Fruit fly (Drosophila melanogaster) whole organism, embryonic: ENCODE results near the gene Pex5.

Experiments
- Bdp1 ChIP-seq: fragments of 200-800 bp; sonication (Bioruptor generic); optimal IDR thresholded peaks from 3 replicates; lab custom pipeline; 2016; ENCODE audit warnings: missing biosample characterization, missing genetic modification characterization
- CG11504 ChIP-seq: fragments of 200-800 bp; sonication (Bioruptor generic); optimal IDR thresholded peaks from 3 replicates; lab custom pipeline; 2019; ENCODE audit warnings: missing biosample characterization, mild to moderate bottlenecking, missing genetic modification characterization, moderate library complexity
- CG11723 ChIP-seq: fragments of 200-800 bp; sonication (Bioruptor generic); optimal IDR thresholded peaks from 2 replicates; lab custom pipeline; 2017; ENCODE audit warnings: missing biosample characterization, mild to moderate bottlenecking, missing genetic modification characterization
- CG12391 ChIP-seq: fragments of 200-800 bp; sonication (Bioruptor generic); optimal IDR thresholded peaks from 3 replicates; lab custom pipeline; 2018; ENCODE audit warnings: missing biosample characterization, mild to moderate bottlenecking, missing genetic modification characterization, moderate library complexity
- CG13424 ChIP-seq: fragments of 200-800 bp; sonication (Bioruptor generic); optimal IDR thresholded peaks from 2 replicates; lab custom pipeline; 2019; ENCODE audit warnings: missing biosample characterization, mild to moderate bottlenecking, missing genetic modification characterization, moderate library complexity
- CG15479 ChIP-seq: fragments of 200-800 bp; sonication (Bioruptor generic); optimal IDR thresholded peaks from 3 replicates; lab custom pipeline; 2019; ENCODE audit warnings: missing biosample characterization, mild to moderate bottlenecking, missing genetic modification characterization, moderate library complexity
- CG1792 ChIP-seq: fragments of 200-800 bp; sonication (Bioruptor generic); optimal IDR thresholded peaks from 2 replicates; lab custom pipeline; 2016; ENCODE audit warnings: missing biosample characterization, missing genetic modification characterization
- CG2129 ChIP-seq: fragments of 200-800 bp; sonication (Bioruptor generic); IDR thresholded peaks from 2 replicates; pipeline ENCODE4 v1.3.6; 2022; ENCODE audit warnings: missing biosample characterization, missing genetic modification characterization; ENCODE audit not compliant: partially characterized antibody
- CG2875 ChIP-seq: fragments of 200-800 bp; sonication (Bioruptor generic); optimal IDR thresholded peaks from 2 replicates; lab custom pipeline; 2017; ENCODE audit warnings: missing biosample characterization, mild to moderate bottlenecking, missing genetic modification characterization, missing genetic modification reagents
- CG30403 ChIP-seq: fragments of 200-800 bp; sonication (Bioruptor generic); optimal IDR thresholded peaks from 3 replicates; lab custom pipeline; 2016; ENCODE audit warnings: missing biosample characterization, missing genetic modification characterization
- CG31365 ChIP-seq: fragments of 200-800 bp; sonication (Bioruptor generic); optimal IDR thresholded peaks from 2 replicates; lab custom pipeline; 2018; ENCODE audit warnings: missing biosample characterization, mild to moderate bottlenecking, missing genetic modification characterization
- CG4404 ChIP-seq: fragments of 200-800 bp; sonication (Bioruptor generic); IDR thresholded peaks from 2 replicates; pipeline ENCODE4 v1.3.6; 2022; ENCODE audit warnings: missing biosample characterization, missing genetic modification characterization
- CG7928 ChIP-seq: fragments of 200-800 bp; sonication (Bioruptor generic); optimal IDR thresholded peaks from 2 replicates; lab custom pipeline; 2017; ENCODE audit warnings: missing biosample characterization, mild to moderate bottlenecking, missing genetic modification characterization
- CG9876 ChIP-seq: fragments of 200-800 bp; sonication (Bioruptor generic); optimal IDR thresholded peaks from 2 replicates; lab custom pipeline; 2016; ENCODE audit warnings: missing biosample characterization, missing genetic modification characterization
- D19B ChIP-seq: fragments of 200-800 bp; sonication (Bioruptor generic); optimal IDR thresholded peaks from 2 replicates; lab custom pipeline; 2017; ENCODE audit warnings: missing biosample characterization, mild to moderate bottlenecking, missing genetic modification characterization
- Dip2 ChIP-seq: fragments of 200-800 bp; sonication (Bioruptor generic); IDR thresholded peaks from 2 replicates; pipeline ENCODE4 v1.3.6; 2022; ENCODE audit warnings: missing biosample characterization, missing genetic modification characterization
- Dip3 ChIP-seq: fragments of 200-800 bp; sonication (Bioruptor generic); optimal IDR thresholded peaks from 3 replicates; lab custom pipeline; 2016; ENCODE audit warnings: missing biosample characterization, missing genetic modification characterization
- Dref ChIP-seq: fragments of 200-800 bp; sonication (Bioruptor generic); IDR thresholded peaks from 2 replicates; pipeline ENCODE4 v1.3.6; 2022; ENCODE audit warnings: missing biosample characterization, missing genetic modification characterization
- HHEX ChIP-seq: fragments of 200-800 bp; sonication (Bioruptor generic); optimal IDR thresholded peaks from 3 replicates; lab custom pipeline; 2017; ENCODE audit warnings: missing biosample characterization, mild to moderate bottlenecking, missing genetic modification characterization, missing genetic modification reagents
- HmgZ ChIP-seq: fragments of 200-800 bp; sonication (Bioruptor generic); optimal IDR thresholded peaks from 2 replicates; lab custom pipeline; 2018; ENCODE audit warnings: missing biosample characterization, mild to moderate bottlenecking, missing genetic modification characterization
- Mrtf ChIP-seq: fragments of 200-800 bp; sonication (Bioruptor generic); IDR thresholded peaks from 3 replicates; pipeline ENCODE4 v1.3.6; 2022; ENCODE audit warnings: missing biosample characterization, missing genetic modification characterization
- Neu2 ChIP-seq: fragments of 200-800 bp; sonication (Bioruptor generic); optimal IDR thresholded peaks from 3 replicates; lab custom pipeline; 2016; ENCODE audit warnings: missing biosample characterization, missing genetic modification characterization, borderline replicate concordance
- Ravus ChIP-seq: fragments of 200-800 bp; sonication (Bioruptor generic); IDR thresholded peaks from 2 replicates; pipeline ENCODE4 v1.3.6; 2022; ENCODE audit warnings: missing biosample characterization, missing genetic modification characterization
- Rfx ChIP-seq: fragments of 200-800 bp; sonication (Bioruptor generic); IDR thresholded peaks from 2 replicates; pipeline ENCODE4 v1.3.6; 2022; ENCODE audit warnings: missing biosample characterization, missing genetic modification characterization
- Six4 ChIP-seq: fragments of 200-800 bp; sonication (Bioruptor generic); optimal IDR thresholded peaks from 2 replicates; lab custom pipeline; 2016; ENCODE audit warnings: missing biosample characterization, missing genetic modification characterization
- Sry-δ ChIP-seq: fragments of 200-800 bp; sonication (Bioruptor generic); optimal IDR thresholded peaks from 2 replicates; lab custom pipeline; 2016; ENCODE audit warnings: missing biosample characterization, missing genetic modification characterization
- abd-A ChIP-seq: fragments of 200-800 bp; sonication (Bioruptor generic); optimal IDR thresholded peaks from 3 replicates; lab custom pipeline; 2019; ENCODE audit warnings: missing biosample characterization, mild to moderate bottlenecking, missing genetic modification characterization, moderate library complexity
- br ChIP-seq: fragments of >200 bp; optimal IDR thresholded peaks from 2 replicates; lab custom pipeline; 2017
- ci ChIP-seq: fragments of 200-800 bp; sonication (Bioruptor generic); IDR thresholded peaks from 3 replicates; pipeline ENCODE4 v1.3.6; 2022; ENCODE audit warnings: missing biosample characterization, missing genetic modification characterization
- fd102C ChIP-seq: fragments of 200-800 bp; sonication (Bioruptor generic); optimal IDR thresholded peaks from 2 replicates; lab custom pipeline; 2018; ENCODE audit warnings: missing biosample characterization, mild to moderate bottlenecking, missing genetic modification characterization, moderate library complexity
- fd96Cb ChIP-seq: fragments of 200-800 bp; sonication (Bioruptor generic); optimal IDR thresholded peaks from 2 replicates; lab custom pipeline; 2018; ENCODE audit warnings: missing biosample characterization, mild to moderate bottlenecking, missing genetic modification characterization, moderate library complexity
- grau ChIP-seq: fragments of 200-800 bp; optimal IDR thresholded peaks from 3 replicates; lab custom pipeline; 2019; ENCODE audit warnings: missing biosample characterization, mild to moderate bottlenecking, missing genetic modification characterization, moderate library complexity
- grn ChIP-seq: fragments of 200-800 bp; sonication (Bioruptor generic); optimal IDR thresholded peaks from 3 replicates; lab custom pipeline; 2017; ENCODE audit warnings: missing biosample characterization, missing genetic modification characterization
- gsb-n ChIP-seq: fragments of 200-800 bp; sonication (Bioruptor generic); optimal IDR thresholded peaks from 3 replicates; lab custom pipeline; 2018; ENCODE audit warnings: missing biosample characterization, mild to moderate bottlenecking, missing genetic modification characterization
- ham ChIP-seq: fragments of 200-800 bp; sonication (Bioruptor generic); IDR thresholded peaks from 2 replicates; pipeline ENCODE4 v1.3.6; 2022; ENCODE audit warnings: missing biosample characterization, missing genetic modification characterization
- hbn ChIP-seq: fragments of 200-800 bp; sonication (Bioruptor generic); IDR thresholded peaks from 2 replicates; pipeline ENCODE4 v1.3.6; 2022; ENCODE audit warnings: missing biosample characterization, missing genetic modification characterization; ENCODE audit not compliant: partially characterized antibody
- jigr1 ChIP-seq: fragments of 200-800 bp; sonication (Bioruptor generic); IDR thresholded peaks from 3 replicates; pipeline ENCODE4 v1.3.6; 2022; ENCODE audit warnings: missing biosample characterization, missing genetic modification characterization
- lab ChIP-seq: fragments of 200-800 bp; sonication (Bioruptor generic); optimal IDR thresholded peaks from 3 replicates; lab custom pipeline; 2017; ENCODE audit warnings: missing biosample characterization, missing genetic modification characterization, mild to moderate bottlenecking, moderate library complexity, missing genetic modification reagents
- luna ChIP-seq: fragments of 200-800 bp; sonication (Bioruptor generic); optimal IDR thresholded peaks from 2 replicates; lab custom pipeline; 2016; ENCODE audit warnings: missing biosample characterization, missing genetic modification characterization
- nerfin-1 ChIP-seq: fragments of 200-800 bp; sonication (Bioruptor generic); optimal IDR thresholded peaks from 3 replicates; lab custom pipeline; 2019; ENCODE audit warnings: missing biosample characterization, mild to moderate bottlenecking, missing genetic modification characterization, moderate library complexity
- nerfin-2 ChIP-seq: fragments of 200-800 bp; sonication (Bioruptor generic); IDR thresholded peaks from 2 replicates; pipeline ENCODE4 v1.3.6; 2022; ENCODE audit warnings: missing biosample characterization, missing genetic modification characterization; ENCODE audit not compliant: partially characterized antibody
- pros ChIP-seq: fragments of 200-800 bp; sonication (Bioruptor generic); optimal IDR thresholded peaks from 3 replicates; lab custom pipeline; 2019; ENCODE audit warnings: missing biosample characterization, mild to moderate bottlenecking, missing genetic modification characterization, moderate library complexity
- ro ChIP-seq: fragments of 200-800 bp; sonication (Bioruptor generic); IDR thresholded peaks from 2 replicates; pipeline ENCODE4 v1.3.6; 2022; ENCODE audit warnings: missing biosample characterization, missing genetic modification characterization
- slbo ChIP-seq: fragments of 200-800 bp; sonication (Bioruptor generic); IDR thresholded peaks from 2 replicates; pipeline ENCODE4 v1.3.6; 2022; ENCODE audit warnings: missing biosample characterization, missing genetic modification characterization
- ssp ChIP-seq: fragments of 200-800 bp; sonication (Bioruptor generic); IDR thresholded peaks from 2 replicates; pipeline ENCODE4 v1.3.6; 2022; ENCODE audit warnings: missing biosample characterization, missing genetic modification characterization
- ttk ChIP-seq: fragments of 200-800 bp; sonication (Bioruptor generic); IDR thresholded peaks from 2 replicates; pipeline ENCODE4 v2.1.2; 2022; ENCODE audit warnings: missing biosample characterization, missing genetic modification characterization
- tup ChIP-seq: fragments of 200-800 bp; sonication (Bioruptor generic); optimal IDR thresholded peaks from 2 replicates; lab custom pipeline; 2016; ENCODE audit warnings: missing biosample characterization, mild to moderate bottlenecking, missing genetic modification characterization, moderate library complexity
- tx ChIP-seq: fragments of 200-800 bp; sonication (Bioruptor generic); optimal IDR thresholded peaks from 2 replicates; lab custom pipeline; 2016; ENCODE audit warnings: missing biosample characterization, missing genetic modification characterization
- usp ChIP-seq: fragments of >200 bp; optimal IDR thresholded peaks from 2 replicates; lab custom pipeline; 2017; ENCODE audit warnings: missing biosample characterization, missing genetic modification characterization
- wdn ChIP-seq: fragments of 200-800 bp; sonication (Bioruptor generic); IDR thresholded peaks from 2 replicates; pipeline ENCODE4 v1.3.6; 2022; ENCODE audit warnings: missing biosample characterization, missing genetic modification characterization
- zen ChIP-seq: fragments of 200-800 bp; sonication (Bioruptor generic); optimal IDR thresholded peaks from 3 replicates; lab custom pipeline; 2018; ENCODE audit warnings: missing biosample characterization, mild to moderate bottlenecking, missing genetic modification characterization, moderate library complexity

The Pex5 gene

DNA sequence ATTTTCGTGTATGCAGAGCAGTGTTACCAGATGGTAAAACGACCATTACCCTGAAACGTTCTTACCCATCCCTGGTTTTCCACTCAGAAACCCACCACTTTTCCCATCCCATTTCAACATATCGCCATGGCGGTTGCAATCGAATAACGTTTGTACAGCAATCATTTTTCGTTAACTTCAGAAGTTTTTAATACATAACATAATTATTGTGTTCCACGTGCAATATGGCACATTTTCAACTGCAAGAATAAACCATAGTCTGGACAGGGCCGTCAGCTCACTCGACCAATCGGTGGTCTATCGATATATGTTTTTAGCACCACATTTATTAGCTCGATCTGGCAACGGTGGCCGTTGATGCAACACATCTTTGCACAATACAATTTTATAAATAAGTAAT is 21.1 kb upstream of the Pex5 start, which contains the start of the genes trr and mRpL16 (continued):
- TF ChIP-seq fd96Cb (tag; lab: Kevin White, UChicago) (no peak), CG4404 (GFP tag; lab: Robert Waterston, UW) (peak; percentile 31; the same call in 1 of the 2 replicates), Rfx (GFP tag; lab: Robert Waterston, UW) (peak; percentile 58), D19B (GFP tag; lab: Kevin White, UChicago) (no peak), Neu2 (GFP tag; lab: Kevin White, UChicago) (no peak), lab (GFP tag; lab: Kevin White, UChicago) (no peak), ro (no peak), tx (GFP tag; lab: Kevin White, UChicago) (peak; percentile 31), ci (GFP tag; lab: Robert Waterston, UW) (0 out of 3 replicates have a peak, but pooled peaks have one; percentile 43), grau (peak; percentile 50), ham (GFP tag; lab: Robert Waterston, UW) (no peak), abd-A (no peak), wdn (GFP tag; lab: Robert Waterston, UW) (0 out of 2 replicates have a peak, but pooled peaks have one; percentile 48), HmgZ (tag; lab: Kevin White, UChicago) (peak; percentile 31), CG11504 (tag; lab: Kevin White, UChicago) (peak; percentile 90), CG31365 (no peak), CG2875 (GFP tag; lab: Kevin White, UChicago) (no peak), CG11723 (no peak), CG2129 (GFP tag; lab: Robert Waterston, UW) (peak; percentile 44; the same call in 1 of the 2 replicates), Dip2 (GFP tag; lab: Robert Waterston, UW) (no peak), CG13424 (peak; percentile 52), CG7928 (GFP tag; lab: Kevin White, UChicago) (peak; percentile 92), slbo (peak; percentile 64), ttk (GFP tag; lab: Robert Waterston, UW) (no peak), br (no peak), pros (GFP tag; lab: Kevin White, UChicago) (no peak), CG9876 (no peak), ssp (GFP tag; lab: Robert Waterston, UW) (peak; percentile 88), Mrtf (no peak), nerfin-1 (peak; percentile 5), grn (GFP tag; lab: Kevin White, UChicago) (no peak), jigr1 (GFP tag; lab: Robert Waterston, UW) (no peak), zen (tag; lab: Kevin White, UChicago) (peak; percentile 13), CG15479 (GFP tag; lab: Kevin White, UChicago) (peak; percentile 96), Sry-δ (GFP tag; lab: Kevin White, UChicago) (peak; percentile 80), hbn (GFP tag; lab: Robert Waterston, UW) (peak; percentile 76), HHEX (no peak), luna (no peak), CG12391 (tag; lab: Kevin White, UChicago) (peak; percentile 72), CG30403 (GFP tag; lab: Kevin White, UChicago) (peak; percentile 18), fd102C (GFP tag; lab: Kevin White, UChicago) (no peak), tup (GFP tag; lab: Kevin White, UChicago) (no peak), CG1792 (GFP tag; lab: Kevin White, UChicago) (peak; percentile 41), gsb-n (tag; lab: Kevin White, UChicago) (no peak), Bdp1 (GFP tag; lab: Kevin White, UChicago) (no peak), Dref (peak; percentile 75), Ravus (GFP tag; lab: Robert Waterston, UW) (no peak), nerfin-2 (GFP tag; lab: Robert Waterston, UW) (peak; percentile 51; the same call in 1 of the 2 replicates), Six4 (GFP tag; lab: Kevin White, UChicago) (no peak), Dip3 (peak; percentile 34), usp (no peak)
